Fruit fly (Drosophila melanogaster) whole organism, embryonic: ENCODE measurements around the gene CG4465.

Source experiments
- Aef1 ChIP-seq: fragments of 200-800 bp; sonication (Bioruptor generic); IDR thresholded peaks from 3 replicates; pipeline ENCODE4 v1.3.6; 2022; ENCODE audit warnings: missing biosample characterization, missing genetic modification characterization
- CG10147 ChIP-seq: fragments of 200-800 bp; sonication (Bioruptor generic); optimal IDR thresholded peaks from 2 replicates; lab custom pipeline; 2019; ENCODE audit warnings: missing biosample characterization, mild to moderate bottlenecking, missing genetic modification characterization, moderate library complexity
- CG10267 ChIP-seq: fragments of 200-800 bp; sonication (Bioruptor generic); optimal IDR thresholded peaks from 2 replicates; lab custom pipeline; 2018; ENCODE audit warnings: missing biosample characterization, mild to moderate bottlenecking, missing genetic modification characterization, moderate library complexity
- CG10321 ChIP-seq: fragments of 200-800 bp; sonication (Bioruptor generic); IDR thresholded peaks from 2 replicates; pipeline ENCODE4 v1.3.6; 2022; ENCODE audit warnings: missing biosample characterization, missing genetic modification characterization
- CG10462 ChIP-seq: fragments of 200-800 bp; sonication (Bioruptor generic); optimal IDR thresholded peaks from 2 replicates; lab custom pipeline; 2016; ENCODE audit warnings: missing biosample characterization, missing genetic modification characterization
- CG11093 ChIP-seq: fragments of 200-800 bp; sonication (Bioruptor generic); IDR thresholded peaks from 3 replicates; pipeline ENCODE4 v1.3.6; 2022; ENCODE audit warnings: missing biosample characterization, missing genetic modification characterization
- CG14710 ChIP-seq: fragments of 200-800 bp; sonication (Bioruptor generic); optimal IDR thresholded peaks from 3 replicates; lab custom pipeline; 2019; ENCODE audit warnings: missing biosample characterization, mild to moderate bottlenecking, missing genetic modification characterization, moderate library complexity
- CG15011 ChIP-seq: fragments of 200-800 bp; sonication (Bioruptor generic); optimal IDR thresholded peaks from 3 replicates; lab custom pipeline; 2018; ENCODE audit warnings: missing biosample characterization, mild to moderate bottlenecking, missing genetic modification characterization
- CG15696 ChIP-seq: fragments of 200-800 bp; sonication (Bioruptor generic); optimal IDR thresholded peaks from 2 replicates; lab custom pipeline; 2019; ENCODE audit warnings: missing biosample characterization, mild to moderate bottlenecking, missing genetic modification characterization, moderate library complexity
- CG17912 ChIP-seq: fragments of 200-800 bp; sonication (Bioruptor generic); optimal IDR thresholded peaks from 2 replicates; lab custom pipeline; 2018; ENCODE audit warnings: missing biosample characterization, mild to moderate bottlenecking, missing genetic modification characterization
- CG2199 ChIP-seq: fragments of 200-800 bp; sonication (Bioruptor generic); IDR thresholded peaks from 3 replicates; pipeline ENCODE4 v1.3.6; 2022; ENCODE audit warnings: missing biosample characterization, missing genetic modification characterization
- CG2712 ChIP-seq: fragments of 200-800 bp; optimal IDR thresholded peaks from 3 replicates; lab custom pipeline; 2019; ENCODE audit warnings: missing biosample characterization, mild to moderate bottlenecking, missing genetic modification characterization, moderate library complexity
- CG3281 ChIP-seq: fragments of 200-800 bp; sonication (Bioruptor generic); optimal IDR thresholded peaks from 3 replicates; lab custom pipeline; 2017; ENCODE audit warnings: missing biosample characterization, mild to moderate bottlenecking, missing genetic modification characterization
- CG3838 ChIP-seq: fragments of 200-800 bp; sonication (Bioruptor generic); optimal IDR thresholded peaks from 3 replicates; lab custom pipeline; 2016; ENCODE audit warnings: missing biosample characterization, missing genetic modification characterization
- CG5245 ChIP-seq: fragments of 200-800 bp; sonication (Bioruptor generic); optimal IDR thresholded peaks from 3 replicates; lab custom pipeline; 2016; ENCODE audit warnings: missing biosample characterization, missing genetic modification characterization
- CG6683 ChIP-seq: fragments of 200-800 bp; sonication (Bioruptor generic); optimal IDR thresholded peaks from 2 replicates; lab custom pipeline; 2017; ENCODE audit warnings: missing biosample characterization, mild to moderate bottlenecking, missing genetic modification characterization, missing genetic modification reagents
- CG9876 ChIP-seq: fragments of 200-800 bp; sonication (Bioruptor generic); optimal IDR thresholded peaks from 2 replicates; lab custom pipeline; 2016; ENCODE audit warnings: missing biosample characterization, missing genetic modification characterization
- Chrac-16 ChIP-seq: fragments of 200-800 bp; sonication (Bioruptor generic); optimal IDR thresholded peaks from 3 replicates; lab custom pipeline; 2016; ENCODE audit warnings: missing biosample characterization, missing genetic modification characterization
- Dll ChIP-seq: fragments of 200-800 bp; sonication (Bioruptor generic); IDR thresholded peaks from 4 replicates; pipeline ENCODE4 v1.3.6; 2022; ENCODE audit warnings: missing biosample characterization, missing genetic modification characterization; ENCODE audit not compliant: partially characterized antibody
- Doc2 ChIP-seq: fragments of 200-800 bp; sonication (Bioruptor generic); IDR thresholded peaks from 2 replicates; pipeline ENCODE4 v1.3.6; 2022; ENCODE audit warnings: missing biosample characterization, missing genetic modification characterization
- Gug ChIP-seq: fragments of 200-800 bp; sonication (Bioruptor generic); IDR thresholded peaks from 4 replicates; pipeline ENCODE4 v1.3.6; 2022; ENCODE audit warnings: missing biosample characterization, missing genetic modification characterization
- H2.0 ChIP-seq: fragments of 200-800 bp; sonication (Bioruptor generic); IDR thresholded peaks from 2 replicates; pipeline ENCODE4 v1.3.6; 2022; ENCODE audit warnings: missing biosample characterization, missing genetic modification characterization
- HLH54F ChIP-seq: fragments of 200-800 bp; sonication (Bioruptor generic); optimal IDR thresholded peaks from 3 replicates; lab custom pipeline; 2016; ENCODE audit warnings: missing biosample characterization, missing genetic modification characterization
- HmgD ChIP-seq: fragments of 200-800 bp; sonication (Bioruptor generic); optimal IDR thresholded peaks from 3 replicates; lab custom pipeline; 2016; ENCODE audit warnings: missing biosample characterization, missing genetic modification characterization
- Max ChIP-seq: fragments of 200-800 bp; sonication (Bioruptor generic); optimal IDR thresholded peaks from 2 replicates; lab custom pipeline; 2016; ENCODE audit warnings: missing biosample characterization, mild to moderate bottlenecking, missing genetic modification characterization
- Oli ChIP-seq: fragments of 200-800 bp; sonication (Bioruptor generic); optimal IDR thresholded peaks from 2 replicates; lab custom pipeline; 2018; ENCODE audit warnings: missing biosample characterization, mild to moderate bottlenecking, missing genetic modification characterization, moderate library complexity
- Six4 ChIP-seq: fragments of 200-800 bp; sonication (Bioruptor generic); optimal IDR thresholded peaks from 2 replicates; lab custom pipeline; 2016; ENCODE audit warnings: missing biosample characterization, missing genetic modification characterization
- Ssrp ChIP-seq: fragments of 200-800 bp; sonication (Bioruptor generic); optimal IDR thresholded peaks from 2 replicates; lab custom pipeline; 2018; ENCODE audit warnings: missing biosample characterization, mild to moderate bottlenecking, missing genetic modification characterization, moderate library complexity
- Xrp1 ChIP-seq: fragments of 200-800 bp; sonication (Bioruptor generic); IDR thresholded peaks from 2 replicates; pipeline ENCODE4 v1.3.6; 2022; ENCODE audit warnings: missing biosample characterization, missing genetic modification characterization
- amos ChIP-seq: fragments of 200-800 bp; sonication (Bioruptor generic); IDR thresholded peaks from 2 replicates; pipeline ENCODE4 v1.3.6; 2022; ENCODE audit warnings: missing biosample characterization, missing genetic modification characterization; ENCODE audit not compliant: partially characterized antibody
- bab2 ChIP-seq: fragments of 200-800 bp; sonication (Bioruptor generic); optimal IDR thresholded peaks from 2 replicates; lab custom pipeline; 2016; ENCODE audit warnings: missing biosample characterization, missing genetic modification characterization
- cas ChIP-seq: fragments of 200-800 bp; sonication (Bioruptor generic); IDR thresholded peaks from 2 replicates; pipeline ENCODE4 v1.3.6; 2022; ENCODE audit warnings: missing biosample characterization, missing genetic modification characterization
- cato ChIP-seq: fragments of 200-800 bp; sonication (Bioruptor generic); optimal IDR thresholded peaks from 2 replicates; lab custom pipeline; 2016; ENCODE audit warnings: missing biosample characterization, missing genetic modification characterization, borderline replicate concordance
- corto ChIP-seq: fragments of 200-800 bp; sonication (Bioruptor generic); optimal IDR thresholded peaks from 2 replicates; lab custom pipeline; 2016; ENCODE audit warnings: missing biosample characterization, mild to moderate bottlenecking, missing genetic modification characterization, moderate library complexity
- en ChIP-seq: fragments of 200-800 bp; sonication (Bioruptor generic); optimal IDR thresholded peaks from 2 replicates; lab custom pipeline; 2016; ENCODE audit warnings: missing biosample characterization, missing genetic modification characterization
- ewg ChIP-seq: fragments of 200-800 bp; sonication (Bioruptor generic); optimal IDR thresholded peaks from 3 replicates; lab custom pipeline; 2017; ENCODE audit warnings: mild to moderate bottlenecking, missing biosample characterization, missing genetic modification reagents, missing genetic modification characterization
- grau ChIP-seq: fragments of 200-800 bp; optimal IDR thresholded peaks from 3 replicates; lab custom pipeline; 2019; ENCODE audit warnings: missing biosample characterization, mild to moderate bottlenecking, missing genetic modification characterization, moderate library complexity
- ham ChIP-seq: fragments of 200-800 bp; sonication (Bioruptor generic); IDR thresholded peaks from 2 replicates; pipeline ENCODE4 v1.3.6; 2022; ENCODE audit warnings: missing biosample characterization, missing genetic modification characterization
- insv ChIP-seq, 2 experiments: fragments of 200-800 bp; sonication (Bioruptor generic); optimal IDR thresholded peaks; 3 replicates each; lab custom pipeline; 2016 to 2018; ENCODE audit warnings: missing biosample characterization in 2 of 2, missing genetic modification characterization in 2 of 2
- knrl ChIP-seq: fragments of 200-800 bp; sonication (Bioruptor generic); IDR thresholded peaks from 3 replicates; pipeline ENCODE4 v1.3.6; 2022; ENCODE audit warnings: missing biosample characterization, missing genetic modification characterization; ENCODE audit not compliant: partially characterized antibody
- lab ChIP-seq: fragments of 200-800 bp; sonication (Bioruptor generic); optimal IDR thresholded peaks from 3 replicates; lab custom pipeline; 2017; ENCODE audit warnings: missing biosample characterization, missing genetic modification characterization, mild to moderate bottlenecking, moderate library complexity, missing genetic modification reagents
- lmd ChIP-seq: fragments of 200-800 bp; sonication (Bioruptor generic); IDR thresholded peaks from 2 replicates; pipeline ENCODE4 v1.3.6; 2022; ENCODE audit warnings: missing biosample characterization, missing genetic modification characterization
- nau ChIP-seq: fragments of 200-800 bp; sonication (Bioruptor generic); optimal IDR thresholded peaks from 3 replicates; lab custom pipeline; 2017; ENCODE audit warnings: missing biosample characterization, mild to moderate bottlenecking, missing genetic modification characterization, missing genetic modification reagents
- nerfin-2 ChIP-seq: fragments of 200-800 bp; sonication (Bioruptor generic); IDR thresholded peaks from 2 replicates; pipeline ENCODE4 v1.3.6; 2022; ENCODE audit warnings: missing biosample characterization, missing genetic modification characterization; ENCODE audit not compliant: partially characterized antibody
- run ChIP-seq: fragments of 200-800 bp; sonication (Bioruptor generic); optimal IDR thresholded peaks from 3 replicates; lab custom pipeline; 2018; ENCODE audit warnings: missing biosample characterization, mild to moderate bottlenecking, missing genetic modification characterization
- scrt ChIP-seq: fragments of 200-800 bp; sonication (Bioruptor generic); optimal IDR thresholded peaks from 2 replicates; lab custom pipeline; 2018; ENCODE audit warnings: missing biosample characterization, mild to moderate bottlenecking, missing genetic modification characterization, moderate library complexity
- unc-4 ChIP-seq: fragments of 200-800 bp; sonication (Bioruptor generic); IDR thresholded peaks from 2 replicates; pipeline ENCODE4 v1.3.6; 2022; ENCODE audit warnings: missing biosample characterization, missing genetic modification characterization; ENCODE audit not compliant: partially characterized antibody
- z ChIP-seq: fragments of 200-800 bp; sonication (Bioruptor generic); IDR thresholded peaks from 3 replicates; pipeline ENCODE4 v1.3.6; 2022; ENCODE audit warnings: missing biosample characterization, missing genetic modification characterization
- zen2 ChIP-seq: fragments of 200-800 bp; sonication (Bioruptor generic); IDR thresholded peaks from 3 replicates; pipeline ENCODE4 v1.3.6; 2022; ENCODE audit warnings: missing biosample characterization, missing genetic modification characterization; ENCODE audit not compliant: partially characterized antibody

The CG4465 gene

dm6 chr3R:19889603-19890187, 27.9 kb downstream of the CG4465 start (continued):
- TF ChIP-seq insv (GFP tag; optimal IDR thresholded peaks at IDR 0.05; lab: Kevin White, UChicago): no peak
- TF ChIP-seq Max (GFP tag; lab: Kevin White, UChicago): peak; percentile 47
- peak; percentile 75 for TF ChIP-seq CG2712
- no peak for TF ChIP-seq nau (GFP tag; lab: Kevin White, UChicago)
- peak; percentile 6 for TF ChIP-seq cato
- peak; percentile 75 for TF ChIP-seq Oli (tag; lab: Kevin White, UChicago)
- TF ChIP-seq z (GFP tag; lab: Robert Waterston, UW): peak; percentile 72; the same call in 2 of the 3 replicates
- TF ChIP-seq CG6683 (GFP tag; lab: Kevin White, UChicago): peak; percentile 79
- no peak for TF ChIP-seq CG2199 (GFP tag; lab: Robert Waterston, UW)
- TF ChIP-seq ham (GFP tag; lab: Robert Waterston, UW): no peak
- no peak for TF ChIP-seq Doc2 (GFP tag; lab: Robert Waterston, UW)
- TF ChIP-seq HmgD (GFP tag; lab: Kevin White, UChicago): no peak
- peak; percentile 69 for TF ChIP-seq Six4 (GFP tag; lab: Kevin White, UChicago)
- peak; percentile 91 for TF ChIP-seq lab
- no peak; the same call in 1 of the 2 replicates for TF ChIP-seq H2.0
- TF ChIP-seq CG5245: peak; percentile 16
- TF ChIP-seq scrt (GFP tag; lab: Kevin White, UChicago): peak; percentile 80
- peak; percentile 42 for TF ChIP-seq Chrac-16
- TF ChIP-seq CG3281 (GFP tag; lab: Kevin White, UChicago): peak; percentile 92
- peak; percentile 56 for TF ChIP-seq CG14710 (tag; lab: Kevin White, UChicago)
- TF ChIP-seq CG10147: peak; percentile 94
- TF ChIP-seq CG10267 (tag; lab: Kevin White, UChicago): peak; percentile 73
- no peak for TF ChIP-seq Dll (GFP tag; lab: Robert Waterston, UW)
- no peak for TF ChIP-seq cas
- peak; percentile 58; the same call in 2 of the 3 replicates for TF ChIP-seq Aef1 (GFP tag; lab: Robert Waterston, UW)
- TF ChIP-seq Xrp1 (GFP tag; lab: Robert Waterston, UW): peak; percentile 24; the same call in 1 of the 2 replicates
- TF ChIP-seq CG15011 (GFP tag; lab: Kevin White, UChicago): peak; percentile 65
- TF ChIP-seq CG15696 (tag; lab: Kevin White, UChicago): peak; percentile 18
- peak; percentile 40 for TF ChIP-seq Ssrp (tag; lab: Kevin White, UChicago)
- TF ChIP-seq CG17912 (GFP tag; lab: Kevin White, UChicago): no peak
- TF ChIP-seq Gug (GFP tag; lab: Robert Waterston, UW): peak; percentile 46; the same call in 1 of the 4 replicates
- TF ChIP-seq nerfin-2: no peak
- TF ChIP-seq CG9876 (GFP tag; lab: Kevin White, UChicago): no peak
- no peak for TF ChIP-seq CG10462 (GFP tag; lab: Kevin White, UChicago)
- TF ChIP-seq CG3838 (GFP tag; lab: Kevin White, UChicago): no peak
- TF ChIP-seq amos (GFP tag; lab: Robert Waterston, UW): no peak
- TF ChIP-seq run: peak; percentile 42
- no peak for TF ChIP-seq unc-4 (GFP tag; lab: Robert Waterston, UW)
- TF ChIP-seq CG11093 (GFP tag; lab: Robert Waterston, UW): 0 out of 3 replicates have a peak, but pooled peaks have one; percentile 35
- TF ChIP-seq zen2 (GFP tag; lab: Robert Waterston, UW): no peak
- TF ChIP-seq CG10321 (GFP tag; lab: Robert Waterston, UW): no peak
- peak; percentile 73; the same call in 1 of the 2 replicates for TF ChIP-seq lmd (GFP tag; lab: Robert Waterston, UW)
- TF ChIP-seq bab2: no peak
- TF ChIP-seq knrl (GFP tag; lab: Robert Waterston, UW): no peak
- TF ChIP-seq grau: peak; percentile 85
- no peak for TF ChIP-seq en (GFP tag; lab: Kevin White, UChicago)
- no peak for TF ChIP-seq corto (GFP tag; lab: Kevin White, UChicago)
- TF ChIP-seq HLH54F (GFP tag; lab: Kevin White, UChicago): peak; percentile 4
- peak; percentile 43 for TF ChIP-seq ewg (GFP tag; lab: Kevin White, UChicago)
